Worm (Caenorhabditis elegans) whole organism, young adult: ENCODE data around the gene vit-2.

Experiments
- B0019.2 ChIP-seq: fragments of 200-800 bp; sonication (Bioruptor generic); conservative IDR thresholded peaks from 2 replicates; pipeline ENCODE4 v1.3.6; 2022; ENCODE audit warnings: missing genetic modification reagents, missing genetic modification characterization, missing compliant biosample characterization
- C06A6.2 ChIP-seq: fragments of 200-800 bp; sonication (Bioruptor generic); conservative IDR thresholded peaks from 2 replicates; pipeline ENCODE4 v1.3.6; 2022; ENCODE audit warnings: missing genetic modification characterization, missing compliant biosample characterization
- F57C9.4 ChIP-seq: sonication (generic microtip); optimal IDR thresholded peaks from 2 replicates; lab custom pipeline; 2017; ENCODE audit warnings: mild to moderate bottlenecking, missing genetic modification characterization, missing compliant biosample characterization
- K11D2.4 ChIP-seq: fragments of 200-800 bp; sonication (Bioruptor generic); IDR thresholded peaks from 2 replicates; pipeline ENCODE4 v1.3.6; 2022; ENCODE audit warnings: missing genetic modification reagents, missing genetic modification characterization, missing compliant biosample characterization
- Y53G8AR.9 ChIP-seq: fragments of 200-800 bp; sonication (Bioruptor generic); conservative IDR thresholded peaks from 2 replicates; pipeline ENCODE4 v1.3.6; 2022; ENCODE audit warnings: missing genetic modification reagents, missing genetic modification characterization, missing compliant biosample characterization
- Y56A3A.18 ChIP-seq: fragments of 200-800 bp; sonication (Bioruptor generic); IDR thresholded peaks from 2 replicates; pipeline ENCODE4 v1.3.6; 2022; ENCODE audit warnings: missing genetic modification reagents, missing genetic modification characterization, missing compliant biosample characterization
- Y67H2A.10 ChIP-seq: fragments of 200-800 bp; sonication (Bioruptor generic); conservative IDR thresholded peaks from 2 replicates; pipeline ENCODE4 v1.3.6; 2022; ENCODE audit warnings: missing genetic modification reagents, missing genetic modification characterization, missing compliant biosample characterization
- akir-1 ChIP-seq: fragments of 200-800 bp; sonication (Bioruptor generic); optimal IDR thresholded peaks from 2 replicates; lab custom pipeline; 2018; ENCODE audit warnings: mild to moderate bottlenecking, missing genetic modification characterization, moderate library complexity, missing compliant biosample characterization
- aptf-3 ChIP-seq: fragments of 200-800 bp; sonication (Bioruptor generic); IDR thresholded peaks from 2 replicates; pipeline ENCODE4 v1.3.6; 2022; ENCODE audit warnings: missing genetic modification characterization, missing compliant biosample characterization
- ccch-3 ChIP-seq: fragments of 200-800 bp; sonication (Bioruptor generic); optimal IDR thresholded peaks from 2 replicates; lab custom pipeline; 2018; ENCODE audit warnings: mild to moderate bottlenecking, missing genetic modification characterization, missing compliant biosample characterization
- cebp-1 ChIP-seq, 2 experiments: fragments of 200-800 bp in 1 of 2; sonication (Bioruptor generic) in 1 of 2; sonication (generic microtip) in 1 of 2; IDR thresholded peaks in 1 of 2; optimal IDR thresholded peaks in 1 of 2; 2 replicates each; pipeline versions ENCODE4 v1.3.6 to Lab custom; 2017 to 2022; ENCODE audit warnings: missing compliant biosample characterization in 2 of 2, missing genetic modification characterization in 2 of 2, mild to moderate bottlenecking in 1 of 2, missing genetic modification reagents in 1 of 2, moderate library complexity in 1 of 2
- ceh-40 ChIP-seq: fragments of 200-800 bp; sonication (Bioruptor generic); IDR thresholded peaks from 2 replicates; pipeline ENCODE4 v1.3.6; 2022; ENCODE audit warnings: missing genetic modification characterization, missing compliant biosample characterization
- ceh-79 ChIP-seq: sonication (generic microtip); optimal IDR thresholded peaks from 2 replicates; lab custom pipeline; 2017; ENCODE audit warnings: mild to moderate bottlenecking, missing genetic modification characterization, missing compliant biosample characterization
- chd-7 ChIP-seq: sonication (generic microtip); optimal IDR thresholded peaks from 2 replicates; lab custom pipeline; 2016; ENCODE audit warnings: mild to moderate bottlenecking, missing genetic modification characterization, moderate library complexity, missing compliant biosample characterization
- dpl-1 ChIP-seq: fragments of 150-350 bp; optimal IDR thresholded peaks from 2 replicates; lab custom pipeline; 2014; ENCODE audit warnings: missing biosample characterization, missing genetic modification reagents, missing genetic modification characterization
- egl-44 ChIP-seq: fragments of 200-800 bp; sonication (Bioruptor generic); IDR thresholded peaks from 2 replicates; pipeline ENCODE4 v1.3.6; 2022; ENCODE audit warnings: missing genetic modification reagents, missing genetic modification characterization, missing compliant biosample characterization
- fkh-3 ChIP-seq: sonication (generic microtip); optimal IDR thresholded peaks from 2 replicates; lab custom pipeline; 2016; ENCODE audit warnings: mild to moderate bottlenecking, missing genetic modification characterization, missing compliant biosample characterization
- gei-17 ChIP-seq: fragments of 200-800 bp; sonication (Bioruptor generic); optimal IDR thresholded peaks from 2 replicates; lab custom pipeline; 2018; ENCODE audit warnings: mild to moderate bottlenecking, missing genetic modification characterization, missing compliant biosample characterization
- hlh-26 ChIP-seq: fragments of 200-800 bp; sonication (Bioruptor generic); conservative IDR thresholded peaks from 2 replicates; pipeline ENCODE4 v1.3.6; 2022; ENCODE audit warnings: missing genetic modification reagents, missing genetic modification characterization, missing compliant biosample characterization
- hmg-1.2 ChIP-seq: fragments of 200-800 bp; sonication (Bioruptor generic); IDR thresholded peaks from 2 replicates; pipeline ENCODE4 v1.3.6; 2022; ENCODE audit warnings: missing genetic modification reagents, missing genetic modification characterization, missing compliant biosample characterization
- hmg-20 ChIP-seq: fragments of 200-800 bp; sonication (Bioruptor generic); IDR thresholded peaks from 2 replicates; pipeline ENCODE4 v1.3.6; 2022; ENCODE audit warnings: missing genetic modification reagents, missing genetic modification characterization, missing compliant biosample characterization
- hsf-1 ChIP-seq: fragments of 200-800 bp; sonication (Bioruptor generic); IDR thresholded peaks from 2 replicates; pipeline ENCODE4 v1.3.6; 2022; ENCODE audit warnings: missing genetic modification reagents, missing genetic modification characterization, missing compliant biosample characterization
- let-607 ChIP-seq, 2 experiments: fragments of 200-800 bp in 1 of 2; sonication (Bioruptor generic) in 1 of 2; sonication (generic microtip) in 1 of 2; optimal IDR thresholded peaks; 2 replicates each; lab custom pipeline; 2016 to 2018; ENCODE audit warnings: mild to moderate bottlenecking in 2 of 2, missing compliant biosample characterization in 2 of 2, missing genetic modification characterization in 2 of 2, moderate library complexity in 2 of 2, missing genotype in 1 of 2
- nhr-27 ChIP-seq: fragments of 200-800 bp; sonication (Bioruptor generic); optimal IDR thresholded peaks from 2 replicates; lab custom pipeline; 2018; ENCODE audit warnings: mild to moderate bottlenecking, missing genetic modification characterization, moderate library complexity, missing compliant biosample characterization
- nhr-80 ChIP-seq: sonication (generic microtip); optimal IDR thresholded peaks from 2 replicates; lab custom pipeline; 2016; ENCODE audit warnings: missing genetic modification characterization, missing compliant biosample characterization
- nhr-90 ChIP-seq: sonication (generic microtip); optimal IDR thresholded peaks from 2 replicates; lab custom pipeline; 2016; ENCODE audit warnings: missing genotype, mild to moderate bottlenecking, missing genetic modification characterization, missing compliant biosample characterization
- repo-1 ChIP-seq: sonication (generic microtip); optimal IDR thresholded peaks from 2 replicates; lab custom pipeline; 2017; ENCODE audit warnings: mild to moderate bottlenecking, missing genetic modification characterization, missing compliant biosample characterization
- sea-2 ChIP-seq: fragments of 200-800 bp; sonication (Bioruptor generic); IDR thresholded peaks from 2 replicates; pipeline ENCODE4 v1.3.6; 2022; ENCODE audit warnings: missing genetic modification characterization, missing compliant biosample characterization
- snpc-1.1 ChIP-seq: sonication (generic microtip); optimal IDR thresholded peaks from 2 replicates; lab custom pipeline; 2017; ENCODE audit warnings: missing genetic modification characterization, mild to moderate bottlenecking, missing compliant biosample characterization, antibody characterized with exemption, moderate library complexity, missing genotype, missing genetic modification reagents; ENCODE audit not compliant: insufficient read depth
- snpc-1.3 ChIP-seq: sonication (generic microtip); optimal IDR thresholded peaks from 2 replicates; lab custom pipeline; 2017; ENCODE audit warnings: missing genetic modification characterization, mild to moderate bottlenecking, missing compliant biosample characterization, antibody characterized with exemption, moderate library complexity, missing genotype, missing genetic modification reagents; ENCODE audit not compliant: insufficient read depth
- snpc-3.4 ChIP-seq: sonication (generic microtip); optimal IDR thresholded peaks from 2 replicates; lab custom pipeline; 2017; ENCODE audit warnings: missing genetic modification characterization, mild to moderate bottlenecking, missing compliant biosample characterization, antibody characterized with exemption, moderate library complexity, missing genotype, missing genetic modification reagents
- tbp1 ChIP-seq: fragments of 200-800 bp; sonication (Bioruptor generic); optimal IDR thresholded peaks from 2 replicates; lab custom pipeline; 2018; ENCODE audit warnings: mild to moderate bottlenecking, missing genetic modification characterization, missing compliant biosample characterization
- ztf-18 ChIP-seq: sonication (generic microtip); optimal IDR thresholded peaks from 2 replicates; lab custom pipeline; 2016; ENCODE audit warnings: missing genotype, mild to moderate bottlenecking, missing genetic modification characterization, missing compliant biosample characterization
- ztf-25 ChIP-seq: fragments of 200-800 bp; sonication (Bioruptor generic); IDR thresholded peaks from 2 replicates; pipeline ENCODE4 v1.3.6; 2022; ENCODE audit warnings: missing genetic modification reagents, missing genetic modification characterization, missing compliant biosample characterization
- ztf-6 ChIP-seq: fragments of 200-800 bp; sonication (Bioruptor generic); IDR thresholded peaks from 2 replicates; pipeline ENCODE4 v1.3.6; 2022; ENCODE audit warnings: missing genetic modification reagents, missing genetic modification characterization, missing compliant biosample characterization

The vit-2 gene

ce11 chrX:5106187-5106694, 5.4 kb downstream of the vit-2 start (continued):
- no peak for TF ChIP-seq ztf-18 (tag; lab: Kevin White, UChicago)
- no peak; the same call in 1 of the 2 replicates for TF ChIP-seq hsf-1 (GFP tag; lab: Robert Waterston, UW)
- no peak for TF ChIP-seq tbp1 (GFP tag; lab: Kevin White, UChicago)
- TF ChIP-seq ceh-79, result peak; percentile 13
- TF ChIP-seq let-607 (tag; optimal IDR thresholded peaks at IDR 0.05; lab: Kevin White, UChicago), result peak in 1 of 2 experiments; percentile 49
- 0 out of 2 replicates have a peak, but pooled peaks have one; percentile 22 for TF ChIP-seq C06A6.2
- peak; percentile 65 for TF ChIP-seq fkh-3
- no peak for TF ChIP-seq snpc-1.3 (tag; lab: Kevin White, UChicago)
- no peak for TF ChIP-seq ztf-25 (GFP tag; lab: Robert Waterston, UW)
- no peak for TF ChIP-seq ztf-6 (GFP tag; lab: Robert Waterston, UW)
- no peak for TF ChIP-seq ccch-3 (GFP tag; lab: Kevin White, UChicago)
- TF ChIP-seq B0019.2 (GFP tag; lab: Robert Waterston, UW), result 0 out of 2 replicates have a peak, but pooled peaks have one; percentile 13
- no peak for TF ChIP-seq dpl-1
- TF ChIP-seq F57C9.4 (tag; lab: Kevin White, UChicago), result no peak
- TF ChIP-seq egl-44, result peak; percentile 8; the same call in 1 of the 2 replicates
- no peak for TF ChIP-seq ceh-40
- TF ChIP-seq chd-7 (tag; lab: Kevin White, UChicago), result peak; percentile 45
- TF ChIP-seq hmg-20 (GFP tag; lab: Robert Waterston, UW), result no peak; the same call in 1 of the 2 replicates
- TF ChIP-seq nhr-90 (tag; lab: Kevin White, UChicago), result peak; percentile 31
- TF ChIP-seq akir-1 (GFP tag; lab: Kevin White, UChicago), result no peak
- TF ChIP-seq K11D2.4, result no peak
- TF ChIP-seq Y56A3A.18, result peak; percentile 93; the same call in 1 of the 2 replicates
- peak; percentile 95 for TF ChIP-seq Y53G8AR.9 (GFP tag; lab: Robert Waterston, UW)
- peak; percentile 40; the same call in 1 of the 2 replicates for TF ChIP-seq hmg-1.2 (GFP tag; lab: Robert Waterston, UW)
- no peak for TF ChIP-seq nhr-27 (tag; lab: Kevin White, UChicago)
- no peak for TF ChIP-seq Y67H2A.10 (GFP tag; lab: Robert Waterston, UW)
- peak; percentile 95 for TF ChIP-seq repo-1 (tag; lab: Kevin White, UChicago)
- no peak for TF ChIP-seq cebp-1 (GFP tag; IDR thresholded peaks at IDR 0.05; lab: Robert Waterston, UW)
- TF ChIP-seq cebp-1 (tag; optimal IDR thresholded peaks at IDR 0.05; lab: Kevin White, UChicago), result peak; percentile 72
- TF ChIP-seq sea-2 (GFP tag; lab: Robert Waterston, UW), result no peak
- TF ChIP-seq gei-17 (GFP tag; lab: Kevin White, UChicago), result peak; percentile 87

- TF ChIP-seq snpc-1.1 (tag; lab: Kevin White, UChicago), result no peak
- no peak for TF ChIP-seq hlh-26 (GFP tag; lab: Robert Waterston, UW)
- no peak for TF ChIP-seq snpc-3.4 (tag; lab: Kevin White, UChicago)
Measured at ce11 chrX:5106942-5107341, 6.1 kb downstream of the vit-2 start, which contains the start of gene C42D8.9. Gene C42D8.9, minus strand, starts transcription at chrX:5107042.

ce11 chrX:5109130-5109529, 8.3 kb downstream of the vit-2 start, which contains the start of gene C42D8.1:
Gene C42D8.1, plus strand, starts transcription at chrX:5109506.
- TF ChIP-seq nhr-80 (tag; lab: Kevin White, UChicago), result peak; percentile 64
- TF ChIP-seq aptf-3, result no peak
